Fruit fly (Drosophila melanogaster): Measurements from ENCODE around the gene emc.

DNA sequence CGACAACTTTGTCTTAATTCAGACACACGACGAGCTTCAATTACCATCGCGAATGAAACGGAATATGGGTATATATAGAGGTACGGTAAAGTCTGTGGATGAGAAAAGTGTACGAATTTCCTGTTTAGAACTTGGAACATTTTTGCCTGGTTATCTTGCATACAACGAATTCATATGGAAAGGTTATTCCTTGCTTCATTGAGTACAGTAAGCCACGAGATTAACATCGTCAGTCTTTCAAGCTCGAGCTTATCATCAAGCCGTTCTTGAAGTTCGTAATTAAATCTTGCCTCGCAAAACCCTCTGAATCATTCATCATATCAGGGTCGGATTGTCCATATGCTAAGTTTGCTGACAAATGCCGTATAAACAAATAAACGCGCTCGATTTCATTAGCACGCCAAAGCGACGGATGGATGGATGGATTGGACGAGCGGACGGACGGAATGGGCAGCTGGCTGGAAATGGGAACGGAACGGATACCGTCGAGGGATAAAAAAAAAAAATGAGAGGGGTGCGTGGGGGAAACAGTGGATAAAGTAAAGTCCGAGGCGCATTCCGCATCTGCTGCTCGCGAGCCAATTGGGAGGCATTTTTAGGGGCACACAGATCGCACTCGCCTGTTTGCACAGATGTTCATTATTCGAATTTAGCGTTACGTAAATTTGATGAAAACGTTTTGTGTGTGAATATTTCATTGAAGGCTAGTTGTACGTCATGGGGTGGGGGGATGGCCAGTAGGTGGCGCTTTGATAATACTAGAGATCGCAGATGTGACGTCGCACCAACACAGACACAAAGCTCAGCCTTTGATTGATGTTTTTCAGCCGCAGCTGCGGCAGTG lies 25.2 kb downstream of the emc start:
- no peak for TF ChIP-seq Dll (GFP tag; IDR thresholded peaks at IDR 0.05; ENCODE audit: partially characterized antibody)
- no peak for TF ChIP-seq CG9437 (GFP tag; optimal IDR thresholded peaks at IDR 0.05)
- no peak for TF ChIP-seq CG4730 (GFP tag; IDR thresholded peaks at IDR 0.05)
- TF ChIP-seq CG12299 (tag; optimal IDR thresholded peaks at IDR 0.05): no peak
- no peak for TF ChIP-seq sens (GFP tag)
- no peak for TF ChIP-seq CG2199 (GFP tag; IDR thresholded peaks at IDR 0.05)
- TF ChIP-seq en (GFP tag; optimal IDR thresholded peaks at IDR 0.05): no peak
- TF ChIP-seq CG4820 (GFP tag; optimal IDR thresholded peaks at IDR 0.05): no peak
- TF ChIP-seq CG7271 (tag; optimal IDR thresholded peaks at IDR 0.05): no peak
